Worm (Caenorhabditis elegans) whole organism, early embryonic: ENCODE measurements around the gene dpy-10.
A peak's percentile ranks its signal among the peaks of the same experiment; 100 is the strongest.

Experiments used
- B0310.2 ChIP-seq: sonication (generic microtip); optimal IDR thresholded peaks from 2 replicates; lab custom pipeline; 2016; ENCODE audit warnings: mild to moderate bottlenecking, missing genetic modification characterization, missing compliant biosample characterization
- aly-1 ChIP-seq: sonication (generic microtip); optimal IDR thresholded peaks from 2 replicates; lab custom pipeline; 2016; ENCODE audit warnings: missing genetic modification characterization, missing compliant biosample characterization
- ama-1 ChIP-seq: fragments of 150-350 bp; optimal IDR thresholded peaks from 2 replicates; lab custom pipeline; 2014
- ets-7 ChIP-seq: sonication (generic microtip); optimal IDR thresholded peaks from 2 replicates; lab custom pipeline; 2016; ENCODE audit warnings: missing genotype, missing genetic modification characterization, missing compliant biosample characterization
- hmbx-1 ChIP-seq: sonication (generic microtip); optimal IDR thresholded peaks from 2 replicates; lab custom pipeline; 2016; ENCODE audit warnings: mild to moderate bottlenecking, missing genetic modification characterization, missing compliant biosample characterization
- hmg-4 ChIP-seq: fragments of 200-800 bp; sonication (Bioruptor generic); optimal IDR thresholded peaks from 2 replicates; lab custom pipeline; 2018; ENCODE audit warnings: mild to moderate bottlenecking, missing genetic modification characterization, missing compliant biosample characterization
- pes-1 ChIP-seq: fragments of 200-800 bp; sonication (Bioruptor generic); IDR thresholded peaks from 2 replicates; pipeline ENCODE4 v1.3.6; 2022; ENCODE audit warnings: missing genetic modification reagents, missing genetic modification characterization, missing compliant biosample characterization
- sea-1 ChIP-seq: fragments of 200-800 bp; sonication (Bioruptor generic); conservative IDR thresholded peaks from 2 replicates; pipeline ENCODE4 v1.3.6; 2022; ENCODE audit warnings: missing genetic modification characterization, missing compliant biosample characterization
- tbx-11 ChIP-seq: fragments of 200-800 bp; sonication (Bioruptor generic); IDR thresholded peaks from 2 replicates; pipeline ENCODE4 v1.3.6; 2022; ENCODE audit warnings: missing genetic modification characterization, missing compliant biosample characterization
- tbx-37 ChIP-seq: fragments of 200-800 bp; sonication (Bioruptor generic); conservative IDR thresholded peaks from 2 replicates; pipeline ENCODE4 v1.3.6; 2022; ENCODE audit warnings: missing genetic modification reagents, missing genetic modification characterization, missing compliant biosample characterization

DNA sequence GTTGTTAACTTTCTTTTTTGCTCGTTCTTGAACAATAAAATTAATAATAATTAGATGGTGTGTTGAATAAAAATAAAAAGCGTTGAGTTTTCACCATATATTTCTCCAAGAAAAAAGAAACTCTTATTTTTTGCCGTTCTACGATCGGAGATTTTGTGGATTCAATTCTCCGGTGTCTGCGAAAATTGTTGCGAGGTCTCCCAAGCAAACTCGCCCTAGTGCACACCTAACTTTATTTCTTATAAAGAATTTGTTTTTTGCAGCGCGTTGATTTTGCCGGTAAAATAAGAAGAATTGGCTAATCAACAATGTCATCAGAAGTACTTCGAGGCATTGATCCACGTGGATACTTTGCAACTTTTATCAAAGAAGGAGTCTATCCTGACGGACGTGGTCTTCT, 29.4 kb upstream of the dpy-10 start, which contains the start of gene exos-8:
- TF ChIP-seq tbx-37 (GFP tag; lab: Robert Waterston, UW) (peak; percentile 45), aly-1 (no peak), B0310.2 (tag; lab: Kevin White, UChicago) (no peak), pes-1 (GFP tag; lab: Robert Waterston, UW) (no peak; the same call in 1 of the 2 replicates), tbx-11 (GFP tag; lab: Robert Waterston, UW) (no peak), hmbx-1 (tag; lab: Kevin White, UChicago) (no peak), ama-1 (lab: Kevin White, UChicago) (no peak), ets-7 (peak; percentile 62), hmg-4 (GFP tag; lab: Kevin White, UChicago) (no peak), sea-1 (no peak)
